In the genomic region with DNA sequence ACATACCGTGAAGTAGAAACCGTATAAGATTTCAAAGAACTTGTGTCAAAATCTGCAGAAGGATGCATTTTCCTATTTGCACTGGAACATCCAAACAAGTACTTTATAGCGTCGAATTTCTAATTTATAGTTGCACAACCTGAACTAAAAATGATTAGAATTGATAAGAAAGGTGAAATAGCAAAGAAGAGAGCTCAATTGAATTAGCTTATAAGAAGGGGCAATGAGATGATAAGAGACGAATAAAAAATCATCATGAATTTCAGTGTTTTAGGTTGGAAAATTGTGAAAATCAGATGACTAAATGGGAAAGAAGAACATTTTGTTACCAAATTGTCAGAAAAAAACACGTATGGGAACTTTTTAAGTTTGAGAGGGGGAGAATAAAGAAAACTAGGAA, we compare ENCODE assay signal across 5 worm cellular contexts.
A peak's percentile ranks its signal among the peaks of the same experiment; 100 is the strongest.
TF ChIP-seq lines count a peak whose summit lies in the region.

A gene (minus strand): TSS at position 139 of the 400 bp plus-strand sequence.

TF ChIP-seq in whole organism, L1 larva, 84 proteins besides CTCF, POLR2A, EP300 and RAD21:
- TF ChIP-seq sup-37 (GFP tag; optimal IDR thresholded peaks at IDR 0.05; lab: Kevin White, UChicago): no peak
- TF ChIP-seq elt-2 (tag; optimal IDR thresholded peaks at IDR 0.05; lab: Kevin White, UChicago): peak; percentile 55
- no peak for TF ChIP-seq Y116A8C.19 (tag; optimal IDR thresholded peaks at IDR 0.05; lab: Kevin White, UChicago; ENCODE audit: borderline replicate concordance)
- no peak for TF ChIP-seq C34B4.2 (tag; optimal IDR thresholded peaks at IDR 0.05; lab: Kevin White, UChicago)
- TF ChIP-seq lin-39 (tag; optimal IDR thresholded peaks at IDR 0.05; lab: Kevin White, UChicago): no peak
- no peak for TF ChIP-seq efl-1 (optimal IDR thresholded peaks at IDR 0.05; lab: Kevin White, UChicago)
- peak in 1 of 2 experiments; percentile 53 for TF ChIP-seq efl-1 (GFP tag; optimal IDR thresholded peaks at IDR 0.05 in 1 of 2; lab: Kevin White, UChicago)
- TF ChIP-seq isw-1 (GFP tag; IDR thresholded peaks at IDR 0.05; lab: Robert Waterston, UW): no peak

TF ChIP-seq in whole organism, L2 larva, 48 proteins besides CTCF, POLR2A, EP300 and RAD21:
- no peak for TF ChIP-seq lin-11 (tag; optimal IDR thresholded peaks at IDR 0.05; lab: Kevin White, UChicago)
- TF ChIP-seq skn-1 (tag; optimal IDR thresholded peaks at IDR 0.05; lab: Kevin White, UChicago): peak; percentile 38
- TF ChIP-seq fos-1 (tag; optimal IDR thresholded peaks at IDR 0.05; lab: Kevin White, UChicago): peak; percentile 84
- TF ChIP-seq elt-1 (tag; optimal IDR thresholded peaks at IDR 0.05; lab: Kevin White, UChicago): no peak
- no peak for TF ChIP-seq ama-1 (optimal IDR thresholded peaks at IDR 0.05; lab: Kevin White, UChicago)
- no peak for TF ChIP-seq lin-13 (GFP tag; optimal IDR thresholded peaks at IDR 0.05; lab: Kevin White, UChicago)
- no peak for TF ChIP-seq ztf-11 (tag; optimal IDR thresholded peaks at IDR 0.05; lab: Kevin White, UChicago)
- TF ChIP-seq nhr-237 (tag; optimal IDR thresholded peaks at IDR 0.05; lab: Kevin White, UChicago): no peak
- no peak for TF ChIP-seq lin-39 (tag; optimal IDR thresholded peaks at IDR 0.05; lab: Kevin White, UChicago)
TF ChIP-seq in whole organism, L2 larva: peak in this region for 2.

TF ChIP-seq in whole organism, L3 larva, 47 proteins besides CTCF, POLR2A, EP300 and RAD21:
- TF ChIP-seq pqm-1 (tag; optimal IDR thresholded peaks at IDR 0.05; lab: Kevin White, UChicago): peak; percentile 52
- TF ChIP-seq egl-5 (tag; optimal IDR thresholded peaks at IDR 0.05; lab: Kevin White, UChicago): no peak
- TF ChIP-seq elt-2 (tag; optimal IDR thresholded peaks at IDR 0.05; lab: Kevin White, UChicago): peak; percentile 69

TF ChIP-seq in whole organism, L4 larva, 104 proteins besides CTCF, POLR2A, EP300 and RAD21:
- TF ChIP-seq aha-1 (tag; lab: Kevin White, UChicago) (peak; percentile 62), dmd-6 (GFP tag; IDR thresholded peaks at IDR 0.05; lab: Robert Waterston, UW) (peak; percentile 63), vab-7 (GFP tag; IDR thresholded peaks at IDR 0.05; lab: Robert Waterston, UW) (no peak), pqm-1 (tag; optimal IDR thresholded peaks at IDR 0.05; lab: Kevin White, UChicago) (peak; percentile 59), F26F4.8 (GFP tag; conservative IDR thresholded peaks at IDR 0.05; lab: Robert Waterston, UW) (no peak), nhr-10 (tag; optimal IDR thresholded peaks at IDR 0.05; lab: Kevin White, UChicago) (no peak), lin-13 (GFP tag; optimal IDR thresholded peaks at IDR 0.05; lab: Kevin White, UChicago) (no peak), nhr-28 (tag; optimal IDR thresholded peaks at IDR 0.05; lab: Kevin White, UChicago) (peak; percentile 76)

TF ChIP-seq in whole organism, young adult, 124 proteins besides CTCF, POLR2A, EP300 and RAD21:
- TF ChIP-seq nhr-80 (tag; optimal IDR thresholded peaks at IDR 0.05; lab: Kevin White, UChicago): peak; percentile 57
- TF ChIP-seq Y53G8AR.9 (GFP tag; conservative IDR thresholded peaks at IDR 0.05; lab: Robert Waterston, UW): no peak
